Worm (Caenorhabditis elegans) whole organism, L3 larva: ENCODE data around the gene ifta-1.

Source experiments
- aly-2 ChIP-seq: fragments of 150-350 bp; optimal IDR thresholded peaks from 2 replicates; lab custom pipeline; 2014; ENCODE audit warnings: missing biosample characterization, missing genetic modification characterization
- ama-1 ChIP-seq: fragments of 150-350 bp; optimal IDR thresholded peaks from 2 replicates; lab custom pipeline; 2018
- ceh-28 ChIP-seq: fragments of 150-350 bp; optimal IDR thresholded peaks from 2 replicates; lab custom pipeline; 2014; ENCODE audit warnings: missing biosample characterization, missing genetic modification reagents, missing genetic modification characterization
- ceh-82 ChIP-seq: fragments of 150-350 bp; optimal IDR thresholded peaks from 2 replicates; lab custom pipeline; 2014; ENCODE audit warnings: missing biosample characterization, missing genetic modification characterization
- fkh-10 ChIP-seq: sonication (generic microtip); optimal IDR thresholded peaks from 2 replicates; lab custom pipeline; 2017; ENCODE audit warnings: missing biosample characterization, missing genetic modification reagents, missing genetic modification characterization
- mdl-1 ChIP-seq: fragments of 150-350 bp; optimal IDR thresholded peaks from 2 replicates; lab custom pipeline; 2014; ENCODE audit warnings: missing biosample characterization, missing genetic modification characterization
- nhr-11 ChIP-seq: fragments of 150-350 bp; optimal IDR thresholded peaks from 2 replicates; lab custom pipeline; 2014; ENCODE audit warnings: missing biosample characterization, missing genetic modification characterization
- nhr-28 ChIP-seq: fragments of 150-350 bp; optimal IDR thresholded peaks from 2 replicates; lab custom pipeline; 2014; ENCODE audit warnings: missing biosample characterization, missing genetic modification characterization
- nhr-67 ChIP-seq: fragments of 150-350 bp; optimal IDR thresholded peaks from 2 replicates; lab custom pipeline; 2014; ENCODE audit warnings: missing biosample characterization, missing genetic modification characterization
- pha-4 ChIP-seq: fragments of 150-350 bp; optimal IDR thresholded peaks from 2 replicates; lab custom pipeline; 2014; ENCODE audit warnings: missing biosample characterization, missing genetic modification reagents, missing genetic modification characterization
- skn-1 ChIP-seq: fragments of 150-350 bp; optimal IDR thresholded peaks from 2 replicates; lab custom pipeline; 2014; ENCODE audit warnings: missing biosample characterization, missing genetic modification characterization
- unc-39 ChIP-seq: sonication (generic microtip); optimal IDR thresholded peaks from 4 replicates; lab custom pipeline; 2017; ENCODE audit warnings: missing biosample characterization, missing genetic modification characterization

ce11 chrX:5522769-5523601 lies 29.6 kb downstream of the ifta-1 start, which contains the start of gene mboa-3:
- TF ChIP-seq ceh-82 (tag; lab: Kevin White, UChicago) (no peak), ama-1 (lab: Kevin White, UChicago) (no peak), mdl-1 (tag; lab: Kevin White, UChicago) (no peak), unc-39 (no peak), aly-2 (no peak), nhr-67 (tag; lab: Kevin White, UChicago) (no peak), nhr-28 (tag; lab: Kevin White, UChicago) (no peak), nhr-11 (tag; lab: Kevin White, UChicago) (no peak), fkh-10 (no peak), pha-4 (peak; percentile 92), skn-1 (tag; lab: Kevin White, UChicago) (no peak), ceh-28 (tag; lab: Kevin White, UChicago) (no peak)
